Worm (Caenorhabditis elegans) whole organism, L3 larva: Measurements from ENCODE around the gene F02H6.7.
A peak's percentile ranks its signal among the peaks of the same experiment; 100 is the strongest.

ENCODE experiments used
- R02D3.7 ChIP-seq: fragments of 150-350 bp; optimal IDR thresholded peaks from 2 replicates; lab custom pipeline; 2014; ENCODE audit warnings: missing biosample characterization, missing genetic modification characterization
- aly-2 ChIP-seq: fragments of 150-350 bp; optimal IDR thresholded peaks from 2 replicates; lab custom pipeline; 2014; ENCODE audit warnings: missing biosample characterization, missing genetic modification characterization
- ama-1 ChIP-seq: fragments of 150-350 bp; optimal IDR thresholded peaks from 2 replicates; lab custom pipeline; 2018
- ceh-16 ChIP-seq: sonication (generic microtip); optimal IDR thresholded peaks from 2 replicates; lab custom pipeline; 2017; ENCODE audit warnings: missing biosample characterization, missing genetic modification characterization
- ceh-28 ChIP-seq: fragments of 150-350 bp; optimal IDR thresholded peaks from 2 replicates; lab custom pipeline; 2014; ENCODE audit warnings: missing biosample characterization, missing genetic modification reagents, missing genetic modification characterization
- ceh-82 ChIP-seq: fragments of 150-350 bp; optimal IDR thresholded peaks from 2 replicates; lab custom pipeline; 2014; ENCODE audit warnings: missing biosample characterization, missing genetic modification characterization
- ceh-9 ChIP-seq: sonication (generic microtip); optimal IDR thresholded peaks from 2 replicates; lab custom pipeline; 2018; ENCODE audit warnings: missing biosample characterization, missing genetic modification characterization
- daf-12 ChIP-seq: fragments of 150-350 bp; optimal IDR thresholded peaks from 2 replicates; lab custom pipeline; 2014; ENCODE audit warnings: missing biosample characterization, missing genetic modification reagents, missing genetic modification characterization
- egl-27 ChIP-seq: sonication (generic microtip); optimal IDR thresholded peaks from 4 replicates; lab custom pipeline; 2017; ENCODE audit warnings: missing biosample characterization, missing genetic modification reagents, missing genetic modification characterization
- egl-5 ChIP-seq: fragments of 150-350 bp; optimal IDR thresholded peaks from 2 replicates; lab custom pipeline; 2017; ENCODE audit warnings: missing biosample characterization, missing genetic modification reagents, missing genetic modification characterization, inconsistent platforms
- elt-2 ChIP-seq: sonication (generic microtip); optimal IDR thresholded peaks from 2 replicates; lab custom pipeline; 2016; ENCODE audit warnings: missing genetic modification reagents, mild to moderate bottlenecking, missing genetic modification characterization, missing compliant biosample characterization
- elt-3 ChIP-seq, 3 experiments: fragments of 150-350 bp in 1 of 3; sonication (generic microtip) in 2 of 3; optimal IDR thresholded peaks; 2 replicates in 2 of 3; 4 replicates in 1 of 3; lab custom pipeline; 2014 to 2017; ENCODE audit warnings: missing biosample characterization in 3 of 3, missing genetic modification characterization in 3 of 3
- eor-1 ChIP-seq, 2 experiments: fragments of 150-350 bp; optimal IDR thresholded peaks; 2 replicates each; lab custom pipeline; 2014 to 2018; ENCODE audit warnings: missing biosample characterization in 2 of 2, missing genetic modification characterization in 2 of 2
- fkh-10 ChIP-seq: sonication (generic microtip); optimal IDR thresholded peaks from 2 replicates; lab custom pipeline; 2017; ENCODE audit warnings: missing biosample characterization, missing genetic modification reagents, missing genetic modification characterization
- fkh-2 ChIP-seq: fragments of 150-350 bp; optimal IDR thresholded peaks from 2 replicates; lab custom pipeline; 2014; ENCODE audit warnings: missing biosample characterization, missing genetic modification reagents, missing genetic modification characterization
- fos-1 ChIP-seq: fragments of 150-350 bp; optimal IDR thresholded peaks from 2 replicates; lab custom pipeline; 2014; ENCODE audit warnings: missing biosample characterization, missing genetic modification characterization
- jun-1 ChIP-seq: fragments of 150-350 bp; optimal IDR thresholded peaks from 2 replicates; lab custom pipeline; 2014; ENCODE audit warnings: missing biosample characterization, missing genetic modification reagents, missing genetic modification characterization
- lin-15B ChIP-seq: fragments of 150-350 bp; optimal IDR thresholded peaks from 2 replicates; lab custom pipeline; 2014; ENCODE audit warnings: missing biosample characterization, missing genetic modification characterization
- lin-39 ChIP-seq: fragments of 150-350 bp; optimal IDR thresholded peaks from 2 replicates; lab custom pipeline; 2018; ENCODE audit warnings: missing biosample characterization, missing genetic modification reagents, missing genetic modification characterization
- lsy-12 ChIP-seq: sonication (generic microtip); optimal IDR thresholded peaks from 2 replicates; lab custom pipeline; 2016; ENCODE audit warnings: mild to moderate bottlenecking, missing genetic modification characterization, missing compliant biosample characterization
- mml-1 ChIP-seq: fragments of 150-350 bp; sonication (generic microtip); optimal IDR thresholded peaks from 3 replicates; lab custom pipeline; 2014; ENCODE audit warnings: missing biosample characterization, missing genetic modification characterization
- nfya-1 ChIP-seq: sonication (generic microtip); optimal IDR thresholded peaks from 2 replicates; lab custom pipeline; 2017; ENCODE audit warnings: missing genetic modification characterization, mild to moderate bottlenecking, missing compliant biosample characterization, antibody characterized with exemption, moderate library complexity; ENCODE audit not compliant: insufficient read depth
- nhr-11 ChIP-seq: fragments of 150-350 bp; optimal IDR thresholded peaks from 2 replicates; lab custom pipeline; 2014; ENCODE audit warnings: missing biosample characterization, missing genetic modification characterization
- nhr-23 ChIP-seq: fragments of 150-350 bp; optimal IDR thresholded peaks from 2 replicates; lab custom pipeline; 2014; ENCODE audit warnings: missing biosample characterization, missing genetic modification reagents, missing genetic modification characterization
- nhr-237 ChIP-seq: fragments of 150-350 bp; optimal IDR thresholded peaks from 2 replicates; lab custom pipeline; 2014; ENCODE audit warnings: missing biosample characterization, missing genetic modification characterization
- nhr-25 ChIP-seq: sonication (generic microtip); optimal IDR thresholded peaks from 2 replicates; lab custom pipeline; 2017; ENCODE audit warnings: missing biosample characterization, missing genetic modification characterization
- nhr-28 ChIP-seq: fragments of 150-350 bp; optimal IDR thresholded peaks from 2 replicates; lab custom pipeline; 2014; ENCODE audit warnings: missing biosample characterization, missing genetic modification characterization
- nhr-43 ChIP-seq: sonication (generic microtip); optimal IDR thresholded peaks from 2 replicates; lab custom pipeline; 2016; ENCODE audit warnings: mild to moderate bottlenecking, missing genetic modification characterization, missing compliant biosample characterization; ENCODE audit not compliant: poor library complexity, severe bottlenecking
- nhr-67 ChIP-seq: fragments of 150-350 bp; optimal IDR thresholded peaks from 2 replicates; lab custom pipeline; 2014; ENCODE audit warnings: missing biosample characterization, missing genetic modification characterization
- nhr-76 ChIP-seq: fragments of 150-350 bp; sonication (generic microtip); optimal IDR thresholded peaks from 5 replicates; lab custom pipeline; 2014; ENCODE audit warnings: missing biosample characterization, missing genetic modification characterization
- pha-4 ChIP-seq: fragments of 150-350 bp; optimal IDR thresholded peaks from 2 replicates; lab custom pipeline; 2014; ENCODE audit warnings: missing biosample characterization, missing genetic modification reagents, missing genetic modification characterization
- skn-1 ChIP-seq: fragments of 150-350 bp; optimal IDR thresholded peaks from 2 replicates; lab custom pipeline; 2014; ENCODE audit warnings: missing biosample characterization, missing genetic modification characterization
- snpc-4 ChIP-seq: fragments of 150-350 bp; optimal IDR thresholded peaks from 2 replicates; lab custom pipeline; 2014; ENCODE audit warnings: missing biosample characterization, missing genetic modification characterization
- unc-39 ChIP-seq: sonication (generic microtip); optimal IDR thresholded peaks from 4 replicates; lab custom pipeline; 2017; ENCODE audit warnings: missing biosample characterization, missing genetic modification characterization
- ztf-11 ChIP-seq: fragments of 150-350 bp; optimal IDR thresholded peaks from 2 replicates; lab custom pipeline; 2014; ENCODE audit warnings: missing biosample characterization, missing genetic modification characterization
- ztf-4 ChIP-seq: fragments of 150-350 bp; optimal IDR thresholded peaks from 2 replicates; lab custom pipeline; 2014; ENCODE audit warnings: missing biosample characterization, missing genetic modification characterization

Gene F02H6.7

ce11 chrIV:14250113-14250512, 22.1 kb upstream of the F02H6.7 start, which contains the start of gene srab-24:
TSS of gene srab-24 (minus strand) at chrIV:14250213.
- TF ChIP-seq egl-27 (tag; lab: Kevin White, UChicago): no peak
- TF ChIP-seq elt-2: no peak
- TF ChIP-seq R02D3.7 (tag; lab: Kevin White, UChicago): no peak
- no peak for TF ChIP-seq ztf-4 (tag; lab: Kevin White, UChicago)
- TF ChIP-seq nhr-25: no peak
- TF ChIP-seq nhr-11 (tag; lab: Kevin White, UChicago): no peak
- no peak for TF ChIP-seq ceh-9 (tag; lab: Kevin White, UChicago)

ce11 chrIV:14249447-14249846, 21.5 kb upstream of the F02H6.7 start:
- TF ChIP-seq nfya-1 (peak; percentile 92), ceh-28 (tag; lab: Kevin White, UChicago) (no peak), elt-3 (tag; optimal IDR thresholded peaks at IDR 0.05; lab: Kevin White, UChicago) (no peak), lin-15B (tag; lab: Kevin White, UChicago) (no peak)

ce11 chrIV:14244357-14244756, 16.4 kb upstream of the F02H6.7 start, which contains the start of gene Y64G10A.2:
TSS of gene Y64G10A.2 (minus strand) at chrIV:14244457.
- no peak for TF ChIP-seq nhr-11 (tag; lab: Kevin White, UChicago)

- TF ChIP-seq fkh-2 (no peak), eor-1 (tag; optimal IDR thresholded peaks at IDR 0.05; lab: Kevin White, UChicago) (no peak), ztf-4 (tag; lab: Kevin White, UChicago) (no peak), unc-39 (no peak), ztf-11 (tag; lab: Kevin White, UChicago) (no peak), nhr-23 (tag; lab: Kevin White, UChicago) (no peak), nhr-28 (no peak), egl-5 (tag; lab: Kevin White, UChicago) (no peak)
These were observed 13.6 kb upstream of the F02H6.7 start, which contains the start of gene Y64G10A.10 for ce11 chrIV:14241382-14242122. TSS of gene Y64G10A.10 (minus strand) at chrIV:14241432.

- no peak for TF ChIP-seq snpc-4
- TF ChIP-seq nfya-1: no peak
- no peak for TF ChIP-seq ceh-82 (tag; lab: Kevin White, UChicago)
- TF ChIP-seq ztf-11 (tag; lab: Kevin White, UChicago): no peak
- no peak for TF ChIP-seq nhr-23 (tag; lab: Kevin White, UChicago)
- no peak for TF ChIP-seq ceh-28 (tag; lab: Kevin White, UChicago)
- no peak for TF ChIP-seq egl-5 (tag; lab: Kevin White, UChicago)
- TF ChIP-seq ama-1 (lab: Kevin White, UChicago): no peak
- TF ChIP-seq fkh-10 (GFP tag; lab: Kevin White, UChicago): no peak
- no peak for TF ChIP-seq jun-1 (tag; lab: Kevin White, UChicago)
- no peak for TF ChIP-seq lin-39 (tag; lab: Kevin White, UChicago)
- TF ChIP-seq eor-1 (tag; optimal IDR thresholded peaks at IDR 0.05; lab: Kevin White, UChicago): no peak
- no peak for TF ChIP-seq pha-4 (tag; lab: Kevin White, UChicago)
- no peak for TF ChIP-seq skn-1 (tag; lab: Kevin White, UChicago)
- TF ChIP-seq fkh-2: no peak
- no peak for TF ChIP-seq nhr-11 (tag; lab: Kevin White, UChicago)
- TF ChIP-seq daf-12 (tag; lab: Kevin White, UChicago): no peak
- TF ChIP-seq aly-2 (tag; lab: Kevin White, UChicago): no peak
These were observed 11.0 kb upstream of the F02H6.7 start, which contains the start of gene Y64G10A.1 for ce11 chrIV:14238976-14239375. TSS of gene Y64G10A.1 (minus strand) at chrIV:14239076.

DNA sequence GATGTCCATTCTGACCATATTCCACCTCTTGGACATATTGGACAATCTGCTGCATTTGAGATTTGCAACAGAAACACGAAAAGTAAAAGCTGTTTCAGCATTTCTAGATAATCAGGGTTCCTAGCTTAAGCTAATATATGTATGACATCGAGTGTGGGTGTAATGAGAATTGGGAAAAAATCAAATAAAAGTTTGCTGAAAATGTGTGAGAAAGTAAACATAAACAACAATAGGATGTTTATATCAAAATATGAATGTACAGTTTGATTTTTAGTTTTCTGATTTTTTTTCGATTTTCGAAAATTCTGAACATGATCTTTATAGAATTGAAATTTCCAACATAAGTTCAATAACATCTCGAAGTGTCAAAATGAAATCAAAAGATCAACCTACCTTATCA, 2.8 kb upstream of the F02H6.7 start, which contains the start of gene F02H6.6:
Gene F02H6.6 (minus strand): TSS at position 101 of the 400 bp plus-strand sequence.
- TF ChIP-seq R02D3.7 (tag; lab: Kevin White, UChicago) (no peak), mml-1 (tag; lab: Kevin White, UChicago) (no peak), nhr-28 (no peak), pha-4 (tag; lab: Kevin White, UChicago) (no peak), nhr-11 (tag; lab: Kevin White, UChicago) (no peak), fos-1 (no peak), ceh-16 (tag; lab: Kevin White, UChicago) (no peak), fkh-2 (no peak), nhr-43 (tag; lab: Kevin White, UChicago) (no peak), nhr-76 (tag; lab: Kevin White, UChicago) (no peak), lin-15B (tag; lab: Kevin White, UChicago) (no peak), aly-2 (tag; lab: Kevin White, UChicago) (no peak), nhr-23 (tag; lab: Kevin White, UChicago) (no peak), lsy-12 (tag; lab: Kevin White, UChicago) (no peak), nhr-67 (tag; lab: Kevin White, UChicago) (no peak), elt-2 (no peak), eor-1 (tag; optimal IDR thresholded peaks at IDR 0.05; lab: Kevin White, UChicago) (no peak), nhr-237 (tag; lab: Kevin White, UChicago) (no peak), egl-27 (tag; lab: Kevin White, UChicago) (no peak)
